Worm (Caenorhabditis elegans): ENCODE results near the gene pqn-68.

ce11 chrV:12944775-12945174, 7.7 kb upstream of the pqn-68 start, which contains the start of gene grl-2:
- TF ChIP-seq ama-1 (optimal IDR thresholded peaks at IDR 0.05) (no peak), hnd-1 (tag; optimal IDR thresholded peaks at IDR 0.05) (no peak), tra-4 (tag; optimal IDR thresholded peaks at IDR 0.05) (no peak), sea-1 (GFP tag; conservative IDR thresholded peaks at IDR 0.05) (no peak), pes-1 (GFP tag; IDR thresholded peaks at IDR 0.05) (no peak)
